Worm (Caenorhabditis elegans) whole organism, mixed stage, embryonic: ENCODE measurements around the gene rin-1.
A peak's percentile ranks its signal among the peaks of the same experiment; 100 is the strongest.

Experiments used
- M03D4.4 ChIP-seq: sonication (generic microtip); optimal IDR thresholded peaks from 2 replicates; lab custom pipeline; 2017; ENCODE audit warnings: mild to moderate bottlenecking, missing genetic modification characterization, missing compliant biosample characterization
- bed-3 ChIP-seq: fragments of 200-800 bp; sonication (Bioruptor generic); optimal IDR thresholded peaks from 3 replicates; lab custom pipeline; 2018; ENCODE audit warnings: mild to moderate bottlenecking, missing genetic modification characterization, moderate library complexity, missing compliant biosample characterization
- blmp-1 ChIP-seq: fragments of 150-350 bp; optimal IDR thresholded peaks from 2 replicates; lab custom pipeline; 2014; ENCODE audit warnings: missing biosample characterization, missing genetic modification characterization
- ceh-39 ChIP-seq: fragments of 150-350 bp; optimal IDR thresholded peaks from 2 replicates; lab custom pipeline; 2014; ENCODE audit warnings: missing biosample characterization, missing genetic modification characterization
- ceh-43 ChIP-seq: fragments of 200-800 bp; sonication (Bioruptor generic); optimal IDR thresholded peaks from 2 replicates; lab custom pipeline; 2018; ENCODE audit warnings: mild to moderate bottlenecking, missing genetic modification characterization, moderate library complexity, missing compliant biosample characterization
- ceh-83 ChIP-seq: fragments of 200-800 bp; sonication (Bioruptor generic); optimal IDR thresholded peaks from 2 replicates; lab custom pipeline; 2018; ENCODE audit warnings: mild to moderate bottlenecking, missing genetic modification characterization, missing compliant biosample characterization
- ces-1 ChIP-seq: fragments of 150-350 bp; optimal IDR thresholded peaks from 2 replicates; lab custom pipeline; 2014; ENCODE audit warnings: missing biosample characterization, missing genetic modification reagents, missing genetic modification characterization
- cnd-1 ChIP-seq: fragments of 200-800 bp; sonication (Bioruptor generic); optimal IDR thresholded peaks from 2 replicates; lab custom pipeline; 2018; ENCODE audit warnings: mild to moderate bottlenecking, missing genetic modification characterization, missing compliant biosample characterization
- drap-1 ChIP-seq: fragments of 200-800 bp; sonication (Bioruptor generic); optimal IDR thresholded peaks from 3 replicates; lab custom pipeline; 2018; ENCODE audit warnings: mild to moderate bottlenecking, missing genetic modification characterization, missing compliant biosample characterization
- elt-1 ChIP-seq: sonication (generic microtip); optimal IDR thresholded peaks from 2 replicates; lab custom pipeline; 2017; ENCODE audit warnings: missing genetic modification characterization, mild to moderate bottlenecking, missing compliant biosample characterization, antibody characterized with exemption, moderate library complexity, borderline replicate concordance; ENCODE audit not compliant: insufficient read depth
- elt-3 ChIP-seq: fragments of 150-350 bp; optimal IDR thresholded peaks from 2 replicates; lab custom pipeline; 2014; ENCODE audit warnings: missing biosample characterization, missing genetic modification characterization
- flh-1 ChIP-seq: fragments of 200-800 bp; sonication (Bioruptor generic); optimal IDR thresholded peaks from 2 replicates; lab custom pipeline; 2018; ENCODE audit warnings: mild to moderate bottlenecking, missing genetic modification characterization, moderate library complexity, missing compliant biosample characterization
- ham-2 ChIP-seq: fragments of 200-800 bp; sonication (Bioruptor generic); optimal IDR thresholded peaks from 2 replicates; lab custom pipeline; 2018; ENCODE audit warnings: mild to moderate bottlenecking, missing genetic modification characterization, missing compliant biosample characterization
- hlh-1 ChIP-seq: fragments of 150-350 bp; optimal IDR thresholded peaks from 2 replicates; lab custom pipeline; 2014; ENCODE audit warnings: missing biosample characterization, missing genetic modification reagents, missing genetic modification characterization
- lin-13 ChIP-seq: fragments of 150-350 bp; optimal IDR thresholded peaks from 2 replicates; lab custom pipeline; 2014; ENCODE audit warnings: missing biosample characterization, missing genetic modification characterization
- lin-32 ChIP-seq: fragments of 200-800 bp; sonication (Bioruptor generic); optimal IDR thresholded peaks from 2 replicates; lab custom pipeline; 2018; ENCODE audit warnings: mild to moderate bottlenecking, missing genetic modification characterization, missing compliant biosample characterization
- lsy-2 ChIP-seq: fragments of 150-350 bp; optimal IDR thresholded peaks from 2 replicates; lab custom pipeline; 2014; ENCODE audit warnings: missing biosample characterization, missing genetic modification characterization
- mab-5 ChIP-seq: fragments of 150-350 bp; optimal IDR thresholded peaks from 2 replicates; lab custom pipeline; 2014; ENCODE audit warnings: missing biosample characterization, missing genetic modification characterization
- mep-1 ChIP-seq: fragments of 150-350 bp; optimal IDR thresholded peaks from 2 replicates; lab custom pipeline; 2017; ENCODE audit warnings: missing biosample characterization, missing genetic modification reagents, missing genetic modification characterization, inconsistent platforms
- mls-2 ChIP-seq: sonication (generic microtip); optimal IDR thresholded peaks from 2 replicates; lab custom pipeline; 2016; ENCODE audit warnings: mild to moderate bottlenecking, missing genetic modification characterization, moderate library complexity, missing compliant biosample characterization
- nhr-12 ChIP-seq: fragments of 150-350 bp; optimal IDR thresholded peaks from 2 replicates; lab custom pipeline; 2014; ENCODE audit warnings: missing biosample characterization, missing genetic modification characterization
- nhr-2 ChIP-seq: fragments of 150-350 bp; optimal IDR thresholded peaks from 2 replicates; lab custom pipeline; 2014; ENCODE audit warnings: missing biosample characterization, missing genetic modification characterization
- nhr-28 ChIP-seq: fragments of 150-350 bp; optimal IDR thresholded peaks from 2 replicates; lab custom pipeline; 2014; ENCODE audit warnings: missing biosample characterization, missing genetic modification characterization
- nhr-76 ChIP-seq: sonication (generic microtip); optimal IDR thresholded peaks from 2 replicates; lab custom pipeline; 2017; ENCODE audit warnings: missing biosample characterization, missing genetic modification characterization
- pha-4 ChIP-seq: fragments of 150-350 bp; optimal IDR thresholded peaks from 2 replicates; lab custom pipeline; 2018; ENCODE audit warnings: missing biosample characterization, missing genetic modification reagents, missing genetic modification characterization
- sem-2 ChIP-seq: fragments of 200-800 bp; sonication (Bioruptor generic); optimal IDR thresholded peaks from 2 replicates; lab custom pipeline; 2018; ENCODE audit warnings: mild to moderate bottlenecking, missing genetic modification characterization, missing compliant biosample characterization
- snpc-4 ChIP-seq: fragments of 150-350 bp; optimal IDR thresholded peaks from 2 replicates; lab custom pipeline; 2014; ENCODE audit warnings: missing biosample characterization, missing genetic modification characterization
- sptf-1 ChIP-seq: sonication (generic microtip); optimal IDR thresholded peaks from 2 replicates; lab custom pipeline; 2017; ENCODE audit warnings: mild to moderate bottlenecking, missing genetic modification characterization, moderate library complexity, missing compliant biosample characterization
- tbx-8 ChIP-seq: fragments of 200-800 bp; sonication (Bioruptor generic); optimal IDR thresholded peaks from 2 replicates; lab custom pipeline; 2018; ENCODE audit warnings: mild to moderate bottlenecking, missing genetic modification characterization, moderate library complexity, missing compliant biosample characterization
- unc-120 ChIP-seq: sonication (generic microtip); optimal IDR thresholded peaks from 2 replicates; lab custom pipeline; 2017; ENCODE audit warnings: missing genetic modification characterization, missing compliant biosample characterization; ENCODE audit not compliant: poor library complexity, severe bottlenecking
- unc-39 ChIP-seq: fragments of 150-350 bp; optimal IDR thresholded peaks from 2 replicates; lab custom pipeline; 2014; ENCODE audit warnings: missing biosample characterization, missing genetic modification characterization
- unc-62 ChIP-seq: fragments of 150-350 bp; optimal IDR thresholded peaks from 2 replicates; lab custom pipeline; 2014; ENCODE audit warnings: missing biosample characterization, missing genetic modification reagents, missing genetic modification characterization
- zip-8 ChIP-seq: fragments of 150-350 bp; optimal IDR thresholded peaks from 2 replicates; lab custom pipeline; 2014; ENCODE audit warnings: missing biosample characterization, missing genetic modification characterization
- ztf-11 ChIP-seq: fragments of 150-350 bp; optimal IDR thresholded peaks from 2 replicates; lab custom pipeline; 2014; ENCODE audit warnings: missing biosample characterization, missing genetic modification characterization

rin-1 gene

ce11 chrV:14800402-14800801 lies 15.0 kb downstream of the rin-1 start:
- TF ChIP-seq M03D4.4 (tag; lab: Kevin White, UChicago) (no peak), unc-120 (tag; lab: Kevin White, UChicago) (peak; percentile 40), pha-4 (tag; lab: Kevin White, UChicago) (no peak), ceh-83 (GFP tag; lab: Kevin White, UChicago) (no peak), hlh-1 (tag; lab: Kevin White, UChicago) (peak; percentile 65), unc-62 (peak; percentile 86)

ce11 chrV:14797886-14798285 lies 17.5 kb downstream of the rin-1 start:
- TF ChIP-seq ceh-43 (GFP tag; lab: Kevin White, UChicago) (no peak), unc-39 (tag; lab: Kevin White, UChicago) (no peak), nhr-28 (tag; lab: Kevin White, UChicago) (no peak), ham-2 (GFP tag; lab: Kevin White, UChicago) (no peak), mep-1 (tag; lab: Kevin White, UChicago) (no peak), ceh-39 (tag; lab: Kevin White, UChicago) (no peak), sem-2 (GFP tag; lab: Kevin White, UChicago) (no peak), drap-1 (GFP tag; lab: Kevin White, UChicago) (no peak), ceh-83 (GFP tag; lab: Kevin White, UChicago) (no peak), ces-1 (GFP tag; lab: Kevin White, UChicago) (no peak)

ce11 chrV:14793043-14793442 lies 22.4 kb downstream of the rin-1 start:
- TF ChIP-seq mls-2 (peak; percentile 27), zip-8 (peak; percentile 86), lin-13 (tag; lab: Kevin White, UChicago) (no peak), cnd-1 (tag; lab: Kevin White, UChicago) (peak; percentile 66), ceh-39 (tag; lab: Kevin White, UChicago) (no peak), nhr-2 (tag; lab: Kevin White, UChicago) (peak; percentile 45), M03D4.4 (tag; lab: Kevin White, UChicago) (no peak), drap-1 (GFP tag; lab: Kevin White, UChicago) (peak; percentile 62), tbx-8 (no peak)

ce11 chrV:14792346-14792745 lies 23.1 kb downstream of the rin-1 start:
- TF ChIP-seq zip-8 (no peak), drap-1 (GFP tag; lab: Kevin White, UChicago) (no peak), lin-13 (tag; lab: Kevin White, UChicago) (no peak), blmp-1 (tag; lab: Kevin White, UChicago) (no peak), elt-1 (tag; lab: Kevin White, UChicago) (no peak), lsy-2 (tag; lab: Kevin White, UChicago) (no peak), lin-32 (no peak), mab-5 (tag; lab: Kevin White, UChicago) (no peak), ceh-83 (GFP tag; lab: Kevin White, UChicago) (no peak), tbx-8 (no peak), ceh-39 (tag; lab: Kevin White, UChicago) (no peak), nhr-76 (no peak), hlh-1 (tag; lab: Kevin White, UChicago) (no peak), nhr-2 (tag; lab: Kevin White, UChicago) (peak; percentile 39), ceh-43 (GFP tag; lab: Kevin White, UChicago) (peak; percentile 44), unc-62 (no peak), sem-2 (GFP tag; lab: Kevin White, UChicago) (no peak), ces-1 (GFP tag; lab: Kevin White, UChicago) (peak; percentile 31), nhr-12 (no peak), bed-3 (no peak), elt-3 (tag; lab: Kevin White, UChicago) (no peak), flh-1 (GFP tag; lab: Kevin White, UChicago) (no peak), ztf-11 (tag; lab: Kevin White, UChicago) (no peak), snpc-4 (tag; lab: Kevin White, UChicago) (no peak), mls-2 (peak; percentile 61), unc-120 (tag; lab: Kevin White, UChicago) (no peak), unc-39 (tag; lab: Kevin White, UChicago) (no peak), pha-4 (tag; lab: Kevin White, UChicago) (no peak), sptf-1 (peak; percentile 48), mep-1 (tag; lab: Kevin White, UChicago) (no peak), nhr-28 (tag; lab: Kevin White, UChicago) (no peak), cnd-1 (tag; lab: Kevin White, UChicago) (no peak)
